Worm (Caenorhabditis elegans): ENCODE results near the gene odr-8.
A peak's percentile ranks its signal among the peaks of the same experiment; 100 is the strongest.
"Not testable (repeated sequence)": the region's sequence is repeated elsewhere in the genome, so short reads cannot be mapped to it uniquely, and the experiment has no call there.

Gene odr-8

DNA sequence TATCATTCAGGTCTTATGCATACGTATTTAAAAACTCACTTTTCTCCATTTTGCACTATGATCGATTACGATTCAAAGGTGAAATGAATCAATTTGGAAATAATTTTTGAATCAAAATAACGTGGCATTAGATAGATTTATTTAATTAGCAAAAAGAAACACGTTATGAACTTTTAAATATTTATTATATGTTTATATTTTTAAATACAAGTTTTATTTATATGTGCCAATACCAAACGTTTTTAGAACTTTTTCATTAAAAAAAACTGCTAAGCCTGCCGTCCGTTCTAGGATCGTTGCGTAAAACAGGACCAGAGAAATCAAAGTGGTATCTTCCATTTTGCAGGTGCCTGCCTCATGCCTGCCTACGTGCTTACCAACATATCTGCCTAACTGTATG lies 14.8 kb upstream of the odr-8 start, which contains the start of gene F38A5.6:
TSS of gene F38A5.6 (minus strand) at position 101 of the 400 bp plus-strand sequence.
- TF ChIP-seq lin-11 (tag; optimal IDR thresholded peaks at IDR 0.05) (no peak), sma-9 (GFP tag; optimal IDR thresholded peaks at IDR 0.05) (no peak), sma-9 (tag; optimal IDR thresholded peaks at IDR 0.05) (no peak), aly-2 (tag; optimal IDR thresholded peaks at IDR 0.05) (no peak), nhr-25 (tag; optimal IDR thresholded peaks at IDR 0.05) (no peak)

- TF ChIP-seq nhr-21 (tag; optimal IDR thresholded peaks at IDR 0.05) (no peak), skn-1 (tag; optimal IDR thresholded peaks at IDR 0.05) (no peak), lin-13 (GFP tag; optimal IDR thresholded peaks at IDR 0.05) (no peak), mbf-1 (tag; optimal IDR thresholded peaks at IDR 0.05) (no peak), unc-39 (tag; optimal IDR thresholded peaks at IDR 0.05) (no peak), lin-11 (tag; optimal IDR thresholded peaks at IDR 0.05) (no peak), zag-1 (tag; optimal IDR thresholded peaks at IDR 0.05) (no peak), elt-3 (tag; optimal IDR thresholded peaks at IDR 0.05) (no peak), snpc-4 (tag; optimal IDR thresholded peaks at IDR 0.05) (no peak), nhr-12 (tag; optimal IDR thresholded peaks at IDR 0.05) (no peak), lin-39 (tag; optimal IDR thresholded peaks at IDR 0.05) (no peak), sma-3 (GFP tag; optimal IDR thresholded peaks at IDR 0.05) (no peak), C34F6.9 (tag; optimal IDR thresholded peaks at IDR 0.05) (no peak), sma-9 (GFP tag; optimal IDR thresholded peaks at IDR 0.05) (no peak), sma-9 (tag; optimal IDR thresholded peaks at IDR 0.05) (no peak), nhr-11 (tag; optimal IDR thresholded peaks at IDR 0.05) (no peak)
These were observed 13.4 kb upstream of the odr-8 start, which contains the start of gene F38A5.22 for ce11 chrIV:6595912-6596311. Gene F38A5.22 (minus strand): TSS chrIV:6595940.

ce11 chrIV:6594871-6595270 lies 12.4 kb upstream of the odr-8 start, which contains the start of gene nspb-3:
Gene nspb-3 (minus strand): TSS chrIV:6594971.
- TF ChIP-seq unc-62 (GFP tag; optimal IDR thresholded peaks at IDR 0.05); lin-13 (GFP tag; optimal IDR thresholded peaks at IDR 0.05); nhr-6 (tag; optimal IDR thresholded peaks at IDR 0.05): not testable (repeated sequence)

- TF ChIP-seq mab-5, nhr-129, sem-4 (tag; optimal IDR thresholded peaks at IDR 0.05): not testable (repeated sequence)
These were observed 8.7 kb upstream of the odr-8 start, which contains the start of the genes nspb-1 and nspb-2 for ce11 chrIV:6591010-6591746. Gene nspb-1 (minus strand): TSS chrIV:6591110. Gene nspb-2 (plus strand): TSS chrIV:6591696.

DNA sequence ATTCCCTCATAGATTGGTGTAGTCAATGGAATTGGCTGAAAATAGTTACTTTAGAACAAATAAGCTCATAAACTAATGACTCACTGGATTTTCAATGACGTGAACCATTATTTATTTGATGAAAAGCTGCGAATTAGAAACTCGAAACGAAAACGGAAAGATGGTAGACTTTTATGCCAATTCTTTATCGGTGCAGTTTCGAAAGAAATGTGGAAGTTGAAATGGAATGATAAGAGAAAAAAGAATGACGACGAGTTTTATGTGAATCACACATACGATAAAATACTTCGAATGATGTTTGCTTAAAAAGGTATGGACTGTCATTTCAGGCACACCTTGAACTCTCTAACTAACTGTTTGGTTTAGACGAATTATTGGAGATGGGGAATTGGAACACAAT lies 7.5 kb upstream of the odr-8 start, which contains the start of the genes lec-11 and irld-7:
TSS of gene lec-11 (minus strand) at position 126 of the 400 bp plus-strand sequence.
TSS of gene irld-7 (plus strand) at position 332 of the 400 bp plus-strand sequence.
- TF ChIP-seq fos-1 (tag; optimal IDR thresholded peaks at IDR 0.05) (peak; percentile 93), egl-27 (tag; optimal IDR thresholded peaks at IDR 0.05) (no peak), sma-9 (GFP tag; optimal IDR thresholded peaks at IDR 0.05) (peak; percentile 25), sma-9 (tag; optimal IDR thresholded peaks at IDR 0.05) (no peak)

- no peak for TF ChIP-seq mbf-1 (tag; optimal IDR thresholded peaks at IDR 0.05)
- TF ChIP-seq R02D3.7 (tag; optimal IDR thresholded peaks at IDR 0.05): no peak
- no peak for TF ChIP-seq blmp-1 (tag; optimal IDR thresholded peaks at IDR 0.05; ENCODE audit: insufficient read depth)
- no peak for TF ChIP-seq mab-5 (tag; optimal IDR thresholded peaks at IDR 0.05)
- TF ChIP-seq nhr-25 (tag; optimal IDR thresholded peaks at IDR 0.05): no peak
- TF ChIP-seq mdl-1 (tag; optimal IDR thresholded peaks at IDR 0.05): no peak
- TF ChIP-seq skn-1 (tag; optimal IDR thresholded peaks at IDR 0.05): no peak
- TF ChIP-seq nhr-12 (tag; optimal IDR thresholded peaks at IDR 0.05): no peak
- TF ChIP-seq Y55F3AM.14 (GFP tag; optimal IDR thresholded peaks at IDR 0.05): no peak
- no peak for TF ChIP-seq elt-3 (tag; optimal IDR thresholded peaks at IDR 0.05)
- no peak for TF ChIP-seq sma-9 (GFP tag; optimal IDR thresholded peaks at IDR 0.05)
- no peak for TF ChIP-seq sma-9 (tag; optimal IDR thresholded peaks at IDR 0.05)
- no peak for TF ChIP-seq ztf-11 (tag; optimal IDR thresholded peaks at IDR 0.05)
- TF ChIP-seq nhr-10 (tag; optimal IDR thresholded peaks at IDR 0.05): no peak
- no peak for TF ChIP-seq nhr-21 (tag; optimal IDR thresholded peaks at IDR 0.05)
- TF ChIP-seq ama-1 (optimal IDR thresholded peaks at IDR 0.05): no peak
- TF ChIP-seq egl-27 (tag; optimal IDR thresholded peaks at IDR 0.05): no peak
- no peak for TF ChIP-seq ceh-16 (tag; optimal IDR thresholded peaks at IDR 0.05)
- no peak for TF ChIP-seq zag-1 (tag; optimal IDR thresholded peaks at IDR 0.05)
- TF ChIP-seq F13H6.1 (tag; optimal IDR thresholded peaks at IDR 0.05): no peak
- no peak for TF ChIP-seq nhr-129 (tag; optimal IDR thresholded peaks at IDR 0.05)
These were observed 5.6 kb upstream of the odr-8 start for ce11 chrIV:6588080-6588613.

Data from whole organism, L2 larva.